Fruit fly (Drosophila melanogaster) S2 (cell line): ENCODE results near the gene Dnaaf6.
A peak's percentile ranks its signal among the peaks of the same experiment; 100 is the strongest.

Experiments used
- CG8478 ChIP-seq: fragments of >200 bp; optimal IDR thresholded peaks from 2 replicates; lab custom pipeline; 2018
- CTCF ChIP-seq, 2 experiments: fragments of >200 bp; optimal IDR thresholded peaks; 2 replicates each; lab custom pipeline; 2018

The Dnaaf6 gene

DNA sequence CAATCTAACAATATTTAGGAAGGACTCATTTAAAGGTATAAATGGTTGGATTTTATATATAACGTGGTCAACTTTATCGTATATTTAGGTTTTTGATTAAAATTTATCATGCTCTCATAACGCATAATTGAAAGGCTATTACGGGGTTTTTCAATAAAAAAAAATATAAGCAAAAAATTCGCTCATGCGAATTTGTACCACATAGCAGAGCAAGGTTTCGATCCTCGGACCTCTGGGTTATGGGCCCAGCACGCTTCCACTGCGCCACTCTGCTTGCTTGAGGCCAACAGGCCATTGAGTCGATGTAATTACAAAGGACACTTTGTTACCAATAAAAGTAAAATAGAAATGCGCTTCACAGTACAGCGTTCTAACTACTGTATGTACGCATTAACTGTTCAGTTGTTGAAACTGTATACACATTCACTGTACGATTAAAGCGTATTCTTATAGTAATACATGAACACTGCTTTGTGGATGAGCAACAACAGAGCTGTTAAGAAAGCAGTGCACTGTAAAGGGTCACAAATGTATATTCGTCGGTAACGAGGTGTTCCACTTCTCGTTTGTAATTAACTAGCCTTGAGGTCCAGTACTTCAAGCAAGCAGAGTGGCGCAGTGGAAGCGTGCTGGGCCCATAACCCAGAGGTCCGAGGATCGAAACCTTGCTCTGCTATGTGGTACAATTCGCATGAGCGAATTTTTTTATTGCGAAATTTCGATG, 10.7 kb upstream of the Dnaaf6 start:
- peak; percentile 45 to 60 for TF ChIP-seq CTCF (optimal IDR thresholded peaks at IDR 0.05; lab: Kevin White, UChicago)
- TF ChIP-seq CG8478 (lab: Kevin White, UChicago): no peak

DNA sequence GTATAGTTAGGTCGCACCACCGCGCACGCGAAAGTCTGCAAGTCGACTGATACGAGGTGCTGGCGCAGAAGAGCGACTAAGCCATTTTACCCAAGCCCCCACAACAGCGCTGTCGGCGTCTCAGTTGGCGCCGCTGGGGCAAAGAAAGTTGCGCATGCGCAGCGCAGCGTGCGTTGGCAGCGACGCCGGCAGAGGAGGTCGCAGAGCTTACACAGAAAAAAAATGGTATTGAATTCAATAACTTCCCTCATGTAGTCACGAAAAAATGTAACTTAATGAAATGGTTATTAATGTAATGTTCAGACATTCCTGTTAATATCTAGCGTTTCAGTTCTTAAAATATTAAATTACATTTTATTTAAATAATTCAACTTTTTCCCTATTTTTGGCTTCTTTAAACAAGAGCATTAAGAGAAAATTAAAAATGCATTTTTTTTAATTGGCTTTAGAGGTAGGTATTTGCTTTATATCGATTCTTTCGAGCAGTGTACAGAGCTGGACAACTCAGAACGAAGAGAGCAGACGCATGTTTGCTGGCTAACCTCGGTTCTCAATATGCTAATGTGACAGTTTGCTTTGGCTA, 6.4 kb upstream of the Dnaaf6 start, which contains the start of gene CG4914:
Gene CG4914, minus strand, starts transcription at position 51 of the 583 bp plus-strand sequence.
- TF ChIP-seq CTCF (optimal IDR thresholded peaks at IDR 0.05; lab: Kevin White, UChicago): no peak
- TF ChIP-seq CG8478 (lab: Kevin White, UChicago): no peak

DNA sequence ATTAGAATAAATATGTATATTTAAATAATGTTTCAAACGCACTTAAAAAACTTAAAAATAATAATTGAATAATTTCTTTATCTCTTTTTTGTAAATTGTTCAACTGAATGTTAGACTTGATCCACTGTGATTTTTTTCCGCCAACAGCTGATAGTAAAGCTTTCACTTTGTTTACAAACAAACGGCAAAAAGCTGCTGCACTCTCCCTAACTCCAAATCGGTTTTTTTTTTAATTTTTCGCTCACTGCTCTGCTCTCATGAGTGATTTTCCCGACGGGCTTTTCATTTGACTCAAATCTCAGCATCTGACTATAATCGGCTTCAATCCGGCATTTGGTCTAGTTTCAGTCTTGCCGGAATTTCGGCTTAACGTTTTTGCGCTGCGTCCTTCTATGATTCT, 3.1 kb upstream of the Dnaaf6 start:
- TF ChIP-seq CTCF (optimal IDR thresholded peaks at IDR 0.05; lab: Kevin White, UChicago) (no peak), CG8478 (lab: Kevin White, UChicago) (no peak)

DNA sequence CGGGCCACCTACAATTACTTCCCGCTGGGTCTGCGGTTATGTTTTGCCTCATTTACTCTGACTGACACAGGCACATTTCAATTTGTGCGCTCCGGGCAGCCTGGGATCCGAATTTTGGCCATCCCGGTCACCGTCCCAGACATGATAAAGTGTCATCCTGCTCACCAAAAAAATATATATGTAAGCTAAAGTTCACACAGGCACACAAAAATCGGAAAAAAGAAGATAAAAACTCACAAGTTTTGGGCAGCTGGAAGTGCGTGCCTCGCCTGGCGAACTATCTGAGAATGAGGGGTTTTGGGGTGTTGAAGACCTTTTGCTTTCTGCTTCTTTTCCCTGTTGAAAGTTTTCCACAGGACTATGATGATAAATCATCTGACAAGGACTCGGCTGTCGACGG, 1.7 kb downstream of the Dnaaf6 start:
- no peak for TF ChIP-seq CTCF (optimal IDR thresholded peaks at IDR 0.05; lab: Kevin White, UChicago)
- no peak for TF ChIP-seq CG8478 (lab: Kevin White, UChicago)

DNA sequence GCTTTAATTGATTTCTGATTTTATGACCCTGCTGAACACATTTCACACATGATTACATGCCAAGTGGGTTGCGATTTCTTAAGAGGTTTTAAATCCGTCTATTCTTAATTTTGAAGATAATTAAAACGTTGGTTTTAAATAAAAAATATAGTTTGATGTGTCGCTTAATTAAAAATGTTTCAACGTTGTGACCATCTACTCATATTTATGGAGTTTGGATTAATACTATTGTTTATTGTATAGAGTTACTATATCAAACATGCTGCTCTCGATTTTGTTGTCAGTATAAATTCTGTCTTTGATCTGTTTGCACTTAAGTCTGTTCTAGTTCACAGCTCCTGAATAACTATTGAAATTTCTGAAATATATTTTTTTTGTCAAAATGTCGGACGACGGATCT, 6.5 kb downstream of the Dnaaf6 start, which contains the start of gene gdrd:
Gene gdrd, plus strand, starts transcription at position 301 of the 400 bp plus-strand sequence.
- TF ChIP-seq CG8478 (lab: Kevin White, UChicago): no peak
- TF ChIP-seq CTCF (optimal IDR thresholded peaks at IDR 0.05; lab: Kevin White, UChicago): no peak

DNA sequence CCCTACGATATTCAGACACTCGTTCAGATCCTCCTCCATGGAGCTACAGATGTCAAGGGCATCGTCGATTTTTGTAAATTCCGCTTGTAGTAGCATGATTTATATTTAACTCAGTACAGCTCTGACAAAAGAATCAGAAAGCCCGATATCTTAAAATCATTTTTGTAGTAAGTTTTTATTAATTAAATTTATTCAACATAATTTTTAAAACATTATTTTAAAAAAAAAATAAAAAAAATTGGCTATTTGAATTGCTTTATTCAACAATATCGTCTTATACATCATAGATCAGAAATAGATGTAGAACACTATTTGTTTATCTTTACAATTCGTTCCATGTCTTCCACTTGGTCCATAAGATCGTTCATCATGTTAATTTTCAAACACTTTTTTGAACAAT, 12.4 kb downstream of the Dnaaf6 start, which contains the start of gene CG13474:
Gene CG13474, minus strand, starts transcription at position 101 of the 400 bp plus-strand sequence.
- TF ChIP-seq CG8478 (lab: Kevin White, UChicago) (no peak), CTCF (optimal IDR thresholded peaks at IDR 0.05; lab: Kevin White, UChicago) (no peak)

DNA sequence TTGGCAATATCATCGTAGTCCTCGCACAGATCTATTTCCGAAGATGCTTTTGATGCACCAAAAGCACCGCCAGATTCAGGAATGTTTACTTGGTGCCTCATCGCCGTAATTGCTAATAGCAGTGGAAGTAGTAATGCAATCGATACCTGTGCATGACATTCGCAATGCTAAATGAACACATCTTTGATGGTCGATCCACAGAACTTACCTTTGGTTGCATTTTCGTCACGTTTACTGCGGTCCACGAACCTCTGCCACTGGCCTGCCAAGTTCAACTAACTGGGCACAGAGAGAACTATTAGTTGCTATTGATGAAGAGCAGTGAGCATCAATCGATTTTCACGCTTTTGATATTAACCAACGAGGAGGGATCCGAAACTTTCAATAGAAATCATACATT, 17.0 kb downstream of the Dnaaf6 start, which contains the start of gene CG17177:
Gene CG17177, minus strand, starts transcription at position 101 of the 400 bp plus-strand sequence.
- TF ChIP-seq CTCF (optimal IDR thresholded peaks at IDR 0.05; lab: Kevin White, UChicago): no peak
- no peak for TF ChIP-seq CG8478 (lab: Kevin White, UChicago)

DNA sequence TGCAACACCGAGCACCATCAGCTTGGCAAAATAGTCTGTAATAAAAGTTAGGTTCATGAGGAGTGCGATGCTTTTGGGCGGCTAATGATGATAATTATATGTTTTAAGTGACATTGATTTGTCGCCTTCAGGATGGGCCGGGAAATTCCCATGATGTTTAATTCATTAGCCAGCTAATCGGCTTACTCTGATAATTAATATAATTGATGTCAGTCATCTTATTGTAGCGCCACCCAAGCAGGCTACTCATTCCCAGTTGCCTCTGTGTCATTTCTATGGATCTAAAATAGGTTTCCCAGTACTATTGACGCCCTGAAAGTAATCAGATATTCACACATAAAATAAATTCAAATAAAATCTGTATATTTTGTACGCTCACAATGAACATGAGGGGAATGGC, 20.6 kb downstream of the Dnaaf6 start, which contains the start of gene CG13476:
Gene CG13476, plus strand, starts transcription at position 301 of the 400 bp plus-strand sequence.
- TF ChIP-seq CG8478 (lab: Kevin White, UChicago) (no peak), CTCF (optimal IDR thresholded peaks at IDR 0.05; lab: Kevin White, UChicago) (no peak)

DNA sequence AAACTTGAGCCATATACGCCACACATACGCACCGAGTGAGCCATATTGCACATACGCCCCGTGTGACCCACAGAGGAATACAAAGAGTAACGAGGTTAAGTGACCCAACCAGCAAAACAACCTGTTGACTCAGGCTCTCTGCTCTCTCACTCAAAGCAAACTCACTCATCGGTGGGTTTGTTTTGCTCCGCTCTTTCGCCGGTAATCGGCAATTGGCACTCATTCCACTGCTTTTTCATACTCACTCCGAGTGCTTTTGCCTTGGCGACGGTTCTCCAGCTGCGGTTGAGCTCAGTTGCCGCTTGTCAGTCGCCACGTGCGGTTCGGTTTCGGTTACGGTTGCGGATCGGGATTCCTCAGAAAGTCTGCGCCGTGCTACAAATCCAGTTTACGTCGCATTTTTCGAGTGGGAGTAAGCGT, 21.9 kb downstream of the Dnaaf6 start:
- no peak for TF ChIP-seq CG8478 (lab: Kevin White, UChicago)
- no peak for TF ChIP-seq CTCF (optimal IDR thresholded peaks at IDR 0.05; lab: Kevin White, UChicago)

DNA sequence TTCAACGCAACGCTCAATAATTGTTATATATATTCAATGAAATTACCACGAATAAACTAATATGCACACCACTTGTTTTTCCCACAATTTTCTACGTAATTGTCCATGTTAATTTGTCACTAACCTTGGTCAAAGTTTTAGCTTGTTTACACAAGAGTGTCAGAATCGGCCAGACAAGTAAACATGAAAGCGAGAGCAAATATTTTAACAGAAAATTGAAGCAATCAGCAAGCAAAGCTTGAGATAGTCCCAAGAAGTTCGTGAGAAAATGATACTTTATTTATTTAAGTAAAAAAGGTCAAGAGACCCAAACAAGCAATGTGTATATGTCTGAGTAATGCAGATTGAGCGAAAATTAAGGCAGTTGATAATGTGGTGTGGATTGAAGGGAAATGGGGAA, 23.5 kb downstream of the Dnaaf6 start:
- TF ChIP-seq CG8478 (lab: Kevin White, UChicago) (no peak), CTCF (optimal IDR thresholded peaks at IDR 0.05; lab: Kevin White, UChicago) (no peak)

DNA sequence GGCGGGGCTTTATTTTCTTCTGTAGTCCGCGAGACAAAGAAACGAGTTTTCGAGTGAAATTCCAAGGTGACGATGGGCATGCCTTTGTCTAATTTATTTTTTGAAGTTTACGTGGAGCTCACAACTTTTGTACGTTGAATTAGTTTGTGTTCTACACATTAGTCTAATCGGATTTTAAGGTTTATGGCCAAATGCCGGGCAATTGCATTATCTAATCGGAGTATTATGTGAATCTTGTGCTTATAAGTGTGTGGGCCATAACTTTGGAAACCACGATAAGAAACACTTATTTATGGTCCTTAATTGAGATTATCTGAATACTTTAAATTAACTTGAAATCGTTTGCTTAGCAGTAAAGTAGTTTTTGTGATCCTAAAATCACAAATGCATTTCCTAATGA, 28.2 kb downstream of the Dnaaf6 start:
- TF ChIP-seq CTCF (optimal IDR thresholded peaks at IDR 0.05; lab: Kevin White, UChicago): no peak
- no peak for TF ChIP-seq CG8478 (lab: Kevin White, UChicago)

DNA sequence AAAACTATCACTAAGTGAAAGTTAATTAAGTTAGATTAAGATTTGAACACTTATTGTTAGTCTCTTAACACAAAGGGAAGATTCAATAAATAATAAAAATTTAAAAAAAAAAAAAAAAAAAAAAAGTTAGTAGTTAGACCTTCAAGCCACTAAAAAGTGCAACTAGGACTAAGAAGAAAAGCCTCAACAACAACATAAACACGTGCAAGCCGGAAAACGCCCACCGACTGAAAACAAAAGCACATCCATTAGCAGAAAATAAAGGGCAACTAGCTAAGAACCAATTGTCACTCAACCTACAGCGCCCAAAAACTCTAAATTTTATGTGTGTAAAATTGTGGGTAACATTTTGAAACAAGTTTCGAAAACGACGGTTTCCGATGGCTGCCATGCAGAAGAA, 43.9 kb downstream of the Dnaaf6 start, which contains the start of gene CG13473:
Gene CG13473, plus strand, starts transcription at position 301 of the 400 bp plus-strand sequence.
- no peak for TF ChIP-seq CTCF (optimal IDR thresholded peaks at IDR 0.05; lab: Kevin White, UChicago)
- no peak for TF ChIP-seq CG8478 (lab: Kevin White, UChicago)

DNA sequence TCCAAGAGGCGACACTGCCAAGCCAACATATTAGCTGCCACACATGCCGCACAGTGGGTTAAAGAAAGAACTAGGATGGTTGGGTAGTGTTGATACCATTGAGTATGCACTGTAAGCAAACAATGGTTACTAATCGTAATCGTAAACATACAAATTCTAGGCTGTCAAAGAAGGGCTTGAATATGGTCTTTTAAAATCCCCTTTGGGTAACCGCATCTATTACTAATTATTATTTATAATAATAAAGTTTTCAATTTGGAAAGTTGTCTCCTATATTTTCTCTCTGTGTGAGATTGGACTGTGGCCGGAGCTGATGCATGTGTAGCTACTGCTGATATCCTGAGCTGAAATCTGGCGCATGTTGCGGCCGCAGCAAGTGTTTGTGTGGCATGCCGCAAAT, 47.2 kb downstream of the Dnaaf6 start:
- TF ChIP-seq CTCF (optimal IDR thresholded peaks at IDR 0.05; lab: Kevin White, UChicago) (no peak), CG8478 (lab: Kevin White, UChicago) (no peak)

DNA sequence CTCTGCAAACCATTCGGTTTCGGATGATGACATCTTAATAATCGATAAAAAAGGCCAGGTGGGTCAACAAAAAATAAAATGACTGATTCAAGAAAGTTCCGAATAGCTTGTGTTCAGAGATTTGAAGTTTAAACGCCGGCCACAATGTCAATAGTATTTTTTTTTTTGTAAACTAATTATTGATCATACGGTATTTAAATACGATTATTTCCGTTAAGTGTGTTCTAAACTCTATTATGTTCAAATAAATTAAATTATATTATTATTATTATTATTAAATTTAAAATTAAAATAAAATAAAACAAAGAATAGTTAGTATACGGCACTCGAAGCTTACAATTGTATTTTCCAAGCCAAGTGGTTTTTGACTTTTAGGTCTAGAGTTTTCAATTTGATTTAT, 48.8 kb downstream of the Dnaaf6 start, which contains the start of gene CG13471:
Gene CG13471, minus strand, starts transcription at position 101 of the 400 bp plus-strand sequence.
- TF ChIP-seq CTCF (optimal IDR thresholded peaks at IDR 0.05; lab: Kevin White, UChicago): no peak
- TF ChIP-seq CG8478 (lab: Kevin White, UChicago): no peak
